Worm (Caenorhabditis elegans) whole organism, young adult: Measurements from ENCODE around the gene hlh-14.

ENCODE experiments used
- B0035.1 ChIP-seq: sonication (generic microtip); optimal IDR thresholded peaks from 2 replicates; lab custom pipeline; 2016; ENCODE audit warnings: missing genetic modification characterization, mild to moderate bottlenecking, missing compliant biosample characterization, missing genotype, missing genetic modification reagents
- B0336.3 ChIP-seq: fragments of 200-800 bp; sonication (Bioruptor generic); IDR thresholded peaks from 2 replicates; pipeline ENCODE4 v1.3.6; 2022; ENCODE audit warnings: missing genetic modification characterization, missing compliant biosample characterization
- F10E7.11 ChIP-seq: sonication (generic microtip); optimal IDR thresholded peaks from 2 replicates; lab custom pipeline; 2017; ENCODE audit warnings: mild to moderate bottlenecking, missing genetic modification characterization, moderate library complexity, missing compliant biosample characterization
- F22D6.2 ChIP-seq: sonication (generic microtip); optimal IDR thresholded peaks from 2 replicates; lab custom pipeline; 2016; ENCODE audit warnings: mild to moderate bottlenecking, missing genetic modification characterization, missing compliant biosample characterization
- F33H1.4 ChIP-seq: fragments of 200-800 bp; sonication (Bioruptor generic); IDR thresholded peaks from 2 replicates; pipeline ENCODE4 v1.3.6; 2022; ENCODE audit warnings: missing genetic modification reagents, missing genetic modification characterization, missing compliant biosample characterization
- F37B4.10 ChIP-seq: fragments of 200-800 bp; sonication (Bioruptor generic); IDR thresholded peaks from 2 replicates; pipeline ENCODE4 v1.3.6; 2022; ENCODE audit warnings: missing genetic modification characterization, missing compliant biosample characterization
- F39B2.1 ChIP-seq: fragments of 200-800 bp; sonication (Bioruptor generic); IDR thresholded peaks from 2 replicates; pipeline ENCODE4 v1.3.6; 2022; ENCODE audit warnings: missing genetic modification reagents, missing genetic modification characterization, missing compliant biosample characterization
- T07F8.4 ChIP-seq: sonication (generic microtip); optimal IDR thresholded peaks from 2 replicates; lab custom pipeline; 2016; ENCODE audit warnings: mild to moderate bottlenecking, missing genetic modification characterization, moderate library complexity, missing compliant biosample characterization
- Y56A3A.18 ChIP-seq: fragments of 200-800 bp; sonication (Bioruptor generic); IDR thresholded peaks from 2 replicates; pipeline ENCODE4 v1.3.6; 2022; ENCODE audit warnings: missing genetic modification reagents, missing genetic modification characterization, missing compliant biosample characterization
- ama-1 ChIP-seq, 3 experiments: fragments of 150-350 bp in 1 of 3; sonication (generic microtip) in 2 of 3; optimal IDR thresholded peaks; 2 replicates each; lab custom pipeline; 2014 to 2018; ENCODE audit warnings: missing biosample characterization in 2 of 3, missing genetic modification characterization in 2 of 3, missing genetic modification reagents in 2 of 3
- bed-1 ChIP-seq: fragments of 200-800 bp; sonication (Bioruptor generic); IDR thresholded peaks from 2 replicates; pipeline ENCODE4 v1.3.6; 2022; ENCODE audit warnings: missing genetic modification reagents, missing genetic modification characterization, missing compliant biosample characterization
- bed-2 ChIP-seq: fragments of 200-800 bp; sonication (Bioruptor generic); IDR thresholded peaks from 2 replicates; pipeline ENCODE4 v1.3.6; 2022; ENCODE audit warnings: missing genetic modification reagents, missing genetic modification characterization, missing compliant biosample characterization
- cebp-2 ChIP-seq: fragments of 200-800 bp; sonication (Bioruptor generic); IDR thresholded peaks from 2 replicates; pipeline ENCODE4 v1.3.6; 2022; ENCODE audit warnings: missing genetic modification characterization, missing compliant biosample characterization
- ceh-100 ChIP-seq: fragments of 200-800 bp; sonication (Bioruptor generic); IDR thresholded peaks from 2 replicates; pipeline ENCODE4 v1.3.6; 2022; ENCODE audit warnings: missing genetic modification reagents, missing genetic modification characterization, missing compliant biosample characterization
- ceh-58 ChIP-seq: fragments of 200-800 bp; sonication (Bioruptor generic); IDR thresholded peaks from 2 replicates; pipeline ENCODE4 v1.3.6; 2022; ENCODE audit warnings: missing genetic modification characterization, missing compliant biosample characterization
- ceh-79 ChIP-seq: sonication (generic microtip); optimal IDR thresholded peaks from 2 replicates; lab custom pipeline; 2017; ENCODE audit warnings: mild to moderate bottlenecking, missing genetic modification characterization, missing compliant biosample characterization
- die-1 ChIP-seq: sonication (generic microtip); optimal IDR thresholded peaks from 2 replicates; lab custom pipeline; 2016; ENCODE audit warnings: missing genotype, mild to moderate bottlenecking, missing genetic modification characterization, missing compliant biosample characterization
- dpl-1 ChIP-seq: fragments of 150-350 bp; optimal IDR thresholded peaks from 2 replicates; lab custom pipeline; 2014; ENCODE audit warnings: missing biosample characterization, missing genetic modification reagents, missing genetic modification characterization
- efl-1 ChIP-seq: fragments of 150-350 bp; optimal IDR thresholded peaks from 2 replicates; lab custom pipeline; 2014; ENCODE audit warnings: missing biosample characterization, missing genetic modification reagents, missing genetic modification characterization
- egl-18 ChIP-seq: fragments of 200-800 bp; sonication (Bioruptor generic); IDR thresholded peaks from 2 replicates; pipeline ENCODE4 v1.3.6; 2022; ENCODE audit warnings: missing genetic modification reagents, missing genetic modification characterization, missing compliant biosample characterization
- egl-44 ChIP-seq: fragments of 200-800 bp; sonication (Bioruptor generic); IDR thresholded peaks from 2 replicates; pipeline ENCODE4 v1.3.6; 2022; ENCODE audit warnings: missing genetic modification reagents, missing genetic modification characterization, missing compliant biosample characterization
- ekl-4 ChIP-seq: fragments of 200-800 bp; sonication (Bioruptor generic); IDR thresholded peaks from 2 replicates; pipeline ENCODE4 v1.3.6; 2022; ENCODE audit warnings: missing genetic modification reagents, missing genetic modification characterization, missing compliant biosample characterization
- ets-4 ChIP-seq: fragments of 200-800 bp; sonication (Bioruptor generic); optimal IDR thresholded peaks from 2 replicates; lab custom pipeline; 2018; ENCODE audit warnings: mild to moderate bottlenecking, missing genetic modification characterization, missing compliant biosample characterization
- fkh-3 ChIP-seq: sonication (generic microtip); optimal IDR thresholded peaks from 2 replicates; lab custom pipeline; 2016; ENCODE audit warnings: mild to moderate bottlenecking, missing genetic modification characterization, missing compliant biosample characterization
- hlh-12 ChIP-seq: sonication (generic microtip); optimal IDR thresholded peaks from 2 replicates; lab custom pipeline; 2016; ENCODE audit warnings: missing genetic modification characterization, missing compliant biosample characterization
- hmg-20 ChIP-seq: fragments of 200-800 bp; sonication (Bioruptor generic); IDR thresholded peaks from 2 replicates; pipeline ENCODE4 v1.3.6; 2022; ENCODE audit warnings: missing genetic modification reagents, missing genetic modification characterization, missing compliant biosample characterization
- lir-1 ChIP-seq: fragments of 200-800 bp; sonication (Bioruptor generic); conservative IDR thresholded peaks from 2 replicates; pipeline ENCODE4 v1.3.6; 2022; ENCODE audit warnings: missing genetic modification reagents, missing genetic modification characterization, missing compliant biosample characterization
- mcd-1 ChIP-seq: fragments of 200-800 bp; sonication (Bioruptor generic); IDR thresholded peaks from 2 replicates; pipeline ENCODE4 v1.3.6; 2022; ENCODE audit warnings: missing genetic modification reagents, missing genetic modification characterization, missing compliant biosample characterization
- mxl-1 ChIP-seq: sonication (generic microtip); optimal IDR thresholded peaks from 2 replicates; lab custom pipeline; 2016; ENCODE audit warnings: missing genetic modification characterization, missing compliant biosample characterization
- nfya-1 ChIP-seq: sonication (generic microtip); optimal IDR thresholded peaks from 2 replicates; lab custom pipeline; 2017; ENCODE audit warnings: antibody characterized with exemption, missing compliant biosample characterization, missing genetic modification characterization, borderline replicate concordance; ENCODE audit not compliant: insufficient read depth
- nfya-2 ChIP-seq: fragments of 200-800 bp; sonication (Bioruptor generic); IDR thresholded peaks from 2 replicates; pipeline ENCODE4 v1.3.6; 2022; ENCODE audit warnings: missing genetic modification reagents, missing genetic modification characterization, missing compliant biosample characterization
- nhr-120 ChIP-seq: fragments of 200-800 bp; sonication (Bioruptor generic); IDR thresholded peaks from 2 replicates; pipeline ENCODE4 v1.3.6; 2022; ENCODE audit warnings: missing genetic modification characterization, missing compliant biosample characterization
- nhr-80 ChIP-seq: sonication (generic microtip); optimal IDR thresholded peaks from 2 replicates; lab custom pipeline; 2016; ENCODE audit warnings: missing genetic modification characterization, missing compliant biosample characterization
- rcor-1 ChIP-seq: fragments of 200-800 bp; sonication (Bioruptor generic); IDR thresholded peaks from 2 replicates; pipeline ENCODE4 v1.3.6; 2022; ENCODE audit warnings: missing genetic modification reagents, missing genetic modification characterization, missing compliant biosample characterization
- sdz-38 ChIP-seq: sonication (generic microtip); optimal IDR thresholded peaks from 2 replicates; lab custom pipeline; 2016; ENCODE audit warnings: missing genotype, missing genetic modification characterization, missing compliant biosample characterization
- snpc-1.1 ChIP-seq: sonication (generic microtip); optimal IDR thresholded peaks from 2 replicates; lab custom pipeline; 2017; ENCODE audit warnings: missing genetic modification characterization, mild to moderate bottlenecking, missing compliant biosample characterization, antibody characterized with exemption, moderate library complexity, missing genotype, missing genetic modification reagents; ENCODE audit not compliant: insufficient read depth
- snpc-1.3 ChIP-seq: sonication (generic microtip); optimal IDR thresholded peaks from 2 replicates; lab custom pipeline; 2017; ENCODE audit warnings: missing genetic modification characterization, mild to moderate bottlenecking, missing compliant biosample characterization, antibody characterized with exemption, moderate library complexity, missing genotype, missing genetic modification reagents; ENCODE audit not compliant: insufficient read depth
- snpc-4 ChIP-seq, 5 experiments: fragments of 150-350 bp in 1 of 5; sonication (generic microtip) in 4 of 5; optimal IDR thresholded peaks; 2 replicates each; lab custom pipeline; 2014 to 2018; ENCODE audit warnings: missing genetic modification characterization in 5 of 5, missing biosample characterization in 3 of 5, antibody characterized with exemption in 2 of 5, mild to moderate bottlenecking in 2 of 5, missing compliant biosample characterization in 2 of 5, missing genotype in 2 of 5, moderate library complexity in 2 of 5, missing genetic modification reagents in 1 of 5
- somi-1 ChIP-seq: fragments of 200-800 bp; sonication (Bioruptor generic); optimal IDR thresholded peaks from 2 replicates; lab custom pipeline; 2018; ENCODE audit warnings: mild to moderate bottlenecking, missing genetic modification characterization, missing compliant biosample characterization
- unc-130 ChIP-seq: sonication (generic microtip); optimal IDR thresholded peaks from 2 replicates; lab custom pipeline; 2016; ENCODE audit warnings: missing genetic modification reagents, missing genetic modification characterization, missing compliant biosample characterization
- zim-3 ChIP-seq: sonication (generic microtip); optimal IDR thresholded peaks from 2 replicates; lab custom pipeline; 2017; ENCODE audit warnings: mild to moderate bottlenecking, missing genetic modification characterization, moderate library complexity, missing compliant biosample characterization

The hlh-14 gene

ce11 chrII:5738795-5739194 lies at the start of gene hlh-14:
hlh-14 (minus strand) TSS chrII:5738895.
- TF ChIP-seq dpl-1 (GFP tag; lab: Kevin White, UChicago), result no peak

- TF ChIP-seq efl-1 (GFP tag; lab: Kevin White, UChicago), result no peak
- no peak for TF ChIP-seq F22D6.2 (tag; lab: Kevin White, UChicago)
- no peak for TF ChIP-seq mcd-1 (GFP tag; lab: Robert Waterston, UW)
- TF ChIP-seq nfya-2, result no peak
- no peak for TF ChIP-seq nhr-120 (GFP tag; lab: Robert Waterston, UW)
Measured at ce11 chrII:5785504-5785903, 46.8 kb upstream of the hlh-14 start.

- TF ChIP-seq F10E7.11 (tag; lab: Kevin White, UChicago) (peak; percentile 75), hmg-20 (GFP tag; lab: Robert Waterston, UW) (peak; percentile 18; the same call in 1 of the 2 replicates), nfya-1 (no peak), snpc-1.3 (tag; lab: Kevin White, UChicago) (peak; percentile 59), ceh-79 (peak; percentile 83), F37B4.10 (no peak), ekl-4 (GFP tag; lab: Robert Waterston, UW) (peak; percentile 67; the same call in 1 of the 2 replicates), ets-4 (GFP tag; lab: Kevin White, UChicago) (peak; percentile 60), ama-1 (optimal IDR thresholded peaks at IDR 0.05; lab: Kevin White, UChicago) (no peak), ama-1 (GFP tag; optimal IDR thresholded peaks at IDR 0.05; lab: Kevin White, UChicago) (peak; percentile 36 to 67), nhr-80 (tag; lab: Kevin White, UChicago) (peak; percentile 81), bed-2 (GFP tag; lab: Robert Waterston, UW) (peak; percentile 61; the same call in 1 of the 2 replicates), hlh-12 (tag; lab: Kevin White, UChicago) (peak; percentile 32), egl-44 (GFP tag; lab: Robert Waterston, UW) (peak; percentile 85), die-1 (tag; lab: Kevin White, UChicago) (peak; percentile 90), rcor-1 (peak; percentile 82), snpc-4 (GFP tag; optimal IDR thresholded peaks at IDR 0.05; lab: Kevin White, UChicago) (peak; percentile 55), snpc-4 (tag; optimal IDR thresholded peaks at IDR 0.05; lab: Kevin White, UChicago) (peak in 3 of 4 experiments; percentile 76 to 81 (median 77)), fkh-3 (tag; lab: Kevin White, UChicago) (peak; percentile 66), F33H1.4 (GFP tag; lab: Robert Waterston, UW) (peak; percentile 34; the same call in 1 of the 2 replicates), sdz-38 (tag; lab: Kevin White, UChicago) (no peak), B0336.3 (peak; percentile 83; the same call in 1 of the 2 replicates), snpc-1.1 (tag; lab: Kevin White, UChicago) (peak; percentile 31), ceh-100 (GFP tag; lab: Robert Waterston, UW) (peak; percentile 73), egl-18 (no peak; the same call in 1 of the 2 replicates), lir-1 (0 out of 2 replicates have a peak, but pooled peaks have one; percentile 12), cebp-2 (GFP tag; lab: Robert Waterston, UW) (0 out of 2 replicates have a peak, but pooled peaks have one; percentile 27), bed-1 (GFP tag; lab: Robert Waterston, UW) (no peak), ceh-58 (GFP tag; lab: Robert Waterston, UW) (no peak), unc-130 (GFP tag; lab: Kevin White, UChicago) (peak; percentile 50), T07F8.4 (tag; lab: Kevin White, UChicago) (peak; percentile 84), B0035.1 (peak; percentile 72), mxl-1 (tag; lab: Kevin White, UChicago) (peak; percentile 76), F39B2.1 (GFP tag; lab: Robert Waterston, UW) (0 out of 2 replicates have a peak, but pooled peaks have one; percentile 18), zim-3 (tag; lab: Kevin White, UChicago) (peak; percentile 94), somi-1 (GFP tag; lab: Kevin White, UChicago) (peak; percentile 82), Y56A3A.18 (GFP tag; lab: Robert Waterston, UW) (no peak; the same call in none of the 2 replicates), nhr-120 (GFP tag; lab: Robert Waterston, UW) (no peak)
Measured at ce11 chrII:5781935-5782921, 43.5 kb upstream of the hlh-14 start, which contains the start of gene K05F1.6. K05F1.6 (plus strand) TSS chrII:5782520.
